Fruit fly (Drosophila melanogaster) whole organism, prepupa: ENCODE data around the gene CG33689.

Experiments used
- CG11902 ChIP-seq: fragments of 200-800 bp; sonication (Bioruptor generic); optimal IDR thresholded peaks from 3 replicates; lab custom pipeline; 2016; ENCODE audit warnings: missing biosample characterization, missing genetic modification characterization
- Ets96B ChIP-seq: fragments of 200-800 bp; optimal IDR thresholded peaks from 2 replicates; lab custom pipeline; 2019; ENCODE audit warnings: missing biosample characterization, mild to moderate bottlenecking, missing genetic modification characterization, moderate library complexity

DNA sequence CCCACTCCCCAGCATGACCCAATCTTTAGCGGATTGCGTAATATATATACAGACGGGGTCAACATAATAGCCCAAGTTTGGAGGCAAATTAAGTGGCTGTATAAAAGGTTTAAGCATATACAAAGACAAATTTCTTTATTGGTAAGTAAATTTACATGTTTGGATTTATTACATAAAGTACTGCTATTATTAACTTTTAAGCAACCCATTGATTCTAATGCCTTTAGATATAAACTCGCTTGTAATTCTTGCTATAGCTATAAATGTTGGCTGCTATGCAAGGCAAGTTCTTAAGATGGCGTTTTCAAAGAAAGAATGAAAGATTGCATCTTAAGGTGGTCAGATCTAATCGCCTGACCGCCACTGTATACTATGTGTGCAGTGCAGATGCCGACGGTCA, 2.5 kb downstream of the CG33689 start:
- TF ChIP-seq CG11902 (GFP tag; lab: Kevin White, UChicago): peak; percentile 0
- peak; percentile 52 for TF ChIP-seq Ets96B (tag; lab: Kevin White, UChicago)
